Fruit fly (Drosophila melanogaster) whole organism, embryonic: ENCODE results near the gene Myo31DF.

Experiments used
- ATbp ChIP-seq: fragments of 200-800 bp; sonication (Bioruptor generic); optimal IDR thresholded peaks from 2 replicates; lab custom pipeline; 2017; ENCODE audit warnings: missing biosample characterization, mild to moderate bottlenecking, missing genetic modification characterization, missing genetic modification reagents
- Blimp-1 ChIP-seq: fragments of 200-800 bp; sonication (Bioruptor generic); optimal IDR thresholded peaks from 3 replicates; lab custom pipeline; 2018; ENCODE audit warnings: missing biosample characterization, missing genetic modification characterization, mild to moderate bottlenecking, moderate library complexity, missing genetic modification reagents
- BtbVII ChIP-seq: fragments of 200-800 bp; sonication (Bioruptor generic); optimal IDR thresholded peaks from 3 replicates; lab custom pipeline; 2017; ENCODE audit warnings: missing biosample characterization, mild to moderate bottlenecking, missing genetic modification characterization
- CG10209 ChIP-seq: fragments of 200-800 bp; sonication (Bioruptor generic); optimal IDR thresholded peaks from 3 replicates; lab custom pipeline; 2017; ENCODE audit warnings: missing biosample characterization, mild to moderate bottlenecking, missing genetic modification characterization, missing genetic modification reagents
- CG10543 ChIP-seq: fragments of 200-800 bp; sonication (Bioruptor generic); optimal IDR thresholded peaks from 3 replicates; lab custom pipeline; 2017; ENCODE audit warnings: missing biosample characterization, mild to moderate bottlenecking, missing genetic modification characterization, moderate library complexity
- CG12769 ChIP-seq: fragments of 200-800 bp; sonication (Bioruptor generic); optimal IDR thresholded peaks from 2 replicates; lab custom pipeline; 2019; ENCODE audit warnings: missing biosample characterization, mild to moderate bottlenecking, missing genetic modification characterization, moderate library complexity
- CG13287 ChIP-seq: fragments of 200-800 bp; sonication (Bioruptor generic); IDR thresholded peaks from 2 replicates; pipeline ENCODE4 v1.3.6; 2022; ENCODE audit warnings: missing biosample characterization, missing genetic modification characterization; ENCODE audit not compliant: partially characterized antibody
- CG13894 ChIP-seq: fragments of 200-800 bp; sonication (Bioruptor generic); optimal IDR thresholded peaks from 3 replicates; lab custom pipeline; 2018; ENCODE audit warnings: missing biosample characterization, mild to moderate bottlenecking, missing genetic modification characterization, moderate library complexity
- CG14014 ChIP-seq: fragments of 200-800 bp; sonication (Bioruptor generic); IDR thresholded peaks from 2 replicates; pipeline ENCODE4 v1.3.6; 2022; ENCODE audit warnings: missing biosample characterization, missing genetic modification characterization
- CG14441 ChIP-seq: fragments of 200-800 bp; sonication (Bioruptor generic); IDR thresholded peaks from 2 replicates; pipeline ENCODE4 v1.3.6; 2022; ENCODE audit warnings: missing biosample characterization, missing genetic modification characterization
- CG14710 ChIP-seq: fragments of 200-800 bp; sonication (Bioruptor generic); optimal IDR thresholded peaks from 3 replicates; lab custom pipeline; 2019; ENCODE audit warnings: missing biosample characterization, mild to moderate bottlenecking, missing genetic modification characterization, moderate library complexity
- CG15696 ChIP-seq: fragments of 200-800 bp; sonication (Bioruptor generic); optimal IDR thresholded peaks from 2 replicates; lab custom pipeline; 2019; ENCODE audit warnings: missing biosample characterization, mild to moderate bottlenecking, missing genetic modification characterization, moderate library complexity
- CG17328 ChIP-seq: fragments of 200-800 bp; sonication (Bioruptor generic); IDR thresholded peaks from 2 replicates; pipeline ENCODE4 v1.3.6; 2022; ENCODE audit warnings: missing biosample characterization, missing genetic modification characterization
- CG17359 ChIP-seq: fragments of 200-800 bp; sonication (Bioruptor generic); optimal IDR thresholded peaks from 3 replicates; lab custom pipeline; 2018; ENCODE audit warnings: missing biosample characterization, mild to moderate bottlenecking, missing genetic modification characterization, moderate library complexity
- CG17802 ChIP-seq: fragments of 200-800 bp; sonication (Bioruptor generic); optimal IDR thresholded peaks from 2 replicates; lab custom pipeline; 2018; ENCODE audit warnings: missing biosample characterization, mild to moderate bottlenecking, missing genetic modification characterization, moderate library complexity
- CG2678 ChIP-seq: fragments of 200-800 bp; sonication (Bioruptor generic); optimal IDR thresholded peaks from 3 replicates; lab custom pipeline; 2019; ENCODE audit warnings: missing biosample characterization, mild to moderate bottlenecking, missing genetic modification characterization, moderate library complexity
- CG2875 ChIP-seq: fragments of 200-800 bp; sonication (Bioruptor generic); optimal IDR thresholded peaks from 2 replicates; lab custom pipeline; 2017; ENCODE audit warnings: missing biosample characterization, mild to moderate bottlenecking, missing genetic modification characterization, missing genetic modification reagents
- CG33213 ChIP-seq: fragments of 200-800 bp; sonication (Bioruptor generic); optimal IDR thresholded peaks from 3 replicates; lab custom pipeline; 2016; ENCODE audit warnings: missing biosample characterization, missing genetic modification characterization
- CG4360 ChIP-seq: fragments of 200-800 bp; sonication (Bioruptor generic); IDR thresholded peaks from 2 replicates; pipeline ENCODE4 v1.3.6; 2022; ENCODE audit warnings: missing biosample characterization, missing genetic modification characterization
- CG6175 ChIP-seq: fragments of 200-800 bp; sonication (Bioruptor generic); IDR thresholded peaks from 3 replicates; pipeline ENCODE4 v1.3.6; 2022; ENCODE audit warnings: missing biosample characterization, missing genetic modification characterization
- CG6654 ChIP-seq: fragments of 200-800 bp; sonication (Bioruptor generic); optimal IDR thresholded peaks from 2 replicates; lab custom pipeline; 2017; ENCODE audit warnings: missing biosample characterization, mild to moderate bottlenecking, missing genetic modification characterization
- CG6813 ChIP-seq: fragments of 200-800 bp; sonication (Bioruptor generic); optimal IDR thresholded peaks from 2 replicates; lab custom pipeline; 2017; ENCODE audit warnings: missing biosample characterization, missing genetic modification characterization, mild to moderate bottlenecking, moderate library complexity, missing genetic modification reagents
- CG8089 ChIP-seq: fragments of 200-800 bp; sonication (Bioruptor generic); optimal IDR thresholded peaks from 3 replicates; lab custom pipeline; 2016; ENCODE audit warnings: missing biosample characterization, missing genetic modification characterization
- CG8290 ChIP-seq, 3 experiments: fragments of 200-800 bp; sonication (Bioruptor generic); optimal IDR thresholded peaks; 2 replicates each; lab custom pipeline; 2016 to 2019; ENCODE audit warnings: missing biosample characterization in 3 of 3, missing genetic modification characterization in 3 of 3, mild to moderate bottlenecking in 2 of 3, moderate library complexity in 1 of 3
- CG9727 ChIP-seq: fragments of 200-800 bp; sonication (Bioruptor generic); optimal IDR thresholded peaks from 3 replicates; lab custom pipeline; 2017; ENCODE audit warnings: missing biosample characterization, mild to moderate bottlenecking, missing genetic modification characterization
- E2f2 ChIP-seq: fragments of 200-800 bp; sonication (Bioruptor generic); IDR thresholded peaks from 2 replicates; pipeline ENCODE4 v1.3.6; 2022; ENCODE audit warnings: missing biosample characterization, missing genetic modification characterization
- HLH4C ChIP-seq: fragments of 200-800 bp; sonication (Bioruptor generic); IDR thresholded peaks from 3 replicates; pipeline ENCODE4 v1.3.6; 2022; ENCODE audit warnings: missing biosample characterization, missing genetic modification characterization; ENCODE audit not compliant: partially characterized antibody
- Hmr ChIP-seq: fragments of 200-800 bp; sonication (Bioruptor generic); optimal IDR thresholded peaks from 3 replicates; lab custom pipeline; 2017; ENCODE audit warnings: mild to moderate bottlenecking, missing biosample characterization, missing genetic modification reagents, missing genetic modification characterization
- Nf-YC ChIP-seq: fragments of 200-800 bp; optimal IDR thresholded peaks from 3 replicates; lab custom pipeline; 2019; ENCODE audit warnings: missing biosample characterization, mild to moderate bottlenecking, missing genetic modification characterization, moderate library complexity
- PHDP ChIP-seq: fragments of 200-800 bp; sonication (Bioruptor generic); optimal IDR thresholded peaks from 3 replicates; lab custom pipeline; 2018; ENCODE audit warnings: missing biosample characterization, mild to moderate bottlenecking, missing genetic modification characterization, moderate library complexity
- Pdp1 ChIP-seq, 2 experiments: fragments of 200-800 bp; sonication (Bioruptor generic); optimal IDR thresholded peaks; 3 replicates each; lab custom pipeline; 2016; ENCODE audit warnings: missing biosample characterization in 2 of 2, missing genetic modification characterization in 2 of 2, mild to moderate bottlenecking in 1 of 2, moderate library complexity in 1 of 2
- Vsx1 ChIP-seq: fragments of 200-800 bp; sonication (Bioruptor generic); optimal IDR thresholded peaks from 2 replicates; lab custom pipeline; 2017; ENCODE audit warnings: missing biosample characterization, mild to moderate bottlenecking, missing genetic modification characterization, missing genetic modification reagents
- br ChIP-seq: fragments of >200 bp; optimal IDR thresholded peaks from 2 replicates; lab custom pipeline; 2017
- bsh ChIP-seq, 2 experiments: fragments of 200-800 bp; sonication (Bioruptor generic); optimal IDR thresholded peaks; 2 replicates each; lab custom pipeline; 2017 to 2018; ENCODE audit warnings: mild to moderate bottlenecking in 2 of 2, missing biosample characterization in 2 of 2, missing genetic modification characterization in 2 of 2, moderate library complexity in 1 of 2
- ci ChIP-seq: fragments of 200-800 bp; sonication (Bioruptor generic); IDR thresholded peaks from 3 replicates; pipeline ENCODE4 v1.3.6; 2022; ENCODE audit warnings: missing biosample characterization, missing genetic modification characterization
- dmrt11E ChIP-seq: fragments of 200-800 bp; sonication (Bioruptor generic); optimal IDR thresholded peaks from 3 replicates; lab custom pipeline; 2018; ENCODE audit warnings: missing biosample characterization, mild to moderate bottlenecking, missing genetic modification characterization, moderate library complexity
- dysf ChIP-seq: fragments of 200-800 bp; sonication (Bioruptor generic); IDR thresholded peaks from 3 replicates; pipeline ENCODE4 v1.3.6; 2022; ENCODE audit warnings: missing biosample characterization, missing genetic modification characterization
- eyg ChIP-seq: fragments of 200-800 bp; sonication (Bioruptor generic); optimal IDR thresholded peaks from 3 replicates; lab custom pipeline; 2016; ENCODE audit warnings: missing biosample characterization, missing genetic modification characterization
- gsb-n ChIP-seq: fragments of 200-800 bp; sonication (Bioruptor generic); optimal IDR thresholded peaks from 3 replicates; lab custom pipeline; 2018; ENCODE audit warnings: missing biosample characterization, mild to moderate bottlenecking, missing genetic modification characterization
- hth ChIP-seq: fragments of >200 bp; optimal IDR thresholded peaks from 2 replicates; lab custom pipeline; 2017; ENCODE audit warnings: inconsistent platforms
- nerfin-1 ChIP-seq: fragments of 200-800 bp; sonication (Bioruptor generic); optimal IDR thresholded peaks from 3 replicates; lab custom pipeline; 2019; ENCODE audit warnings: missing biosample characterization, mild to moderate bottlenecking, missing genetic modification characterization, moderate library complexity
- nom ChIP-seq: fragments of 200-800 bp; sonication (Bioruptor generic); optimal IDR thresholded peaks from 2 replicates; lab custom pipeline; 2017; ENCODE audit warnings: missing biosample characterization, missing genetic modification characterization, mild to moderate bottlenecking, moderate library complexity, missing genetic modification reagents
- onecut ChIP-seq: fragments of 200-800 bp; sonication (Bioruptor generic); IDR thresholded peaks from 2 replicates; pipeline ENCODE4 v1.3.6; 2022; ENCODE audit warnings: missing biosample characterization, missing genetic modification characterization
- org-1 ChIP-seq: fragments of 200-800 bp; sonication (Bioruptor generic); optimal IDR thresholded peaks from 2 replicates; lab custom pipeline; 2017; ENCODE audit warnings: missing biosample characterization, missing genetic modification characterization
- pzg ChIP-seq: fragments of 200-800 bp; sonication (Bioruptor generic); optimal IDR thresholded peaks from 3 replicates; lab custom pipeline; 2018; ENCODE audit warnings: missing biosample characterization, mild to moderate bottlenecking, missing genetic modification characterization, moderate library complexity
- salm ChIP-seq: fragments of 200-800 bp; sonication (Bioruptor generic); optimal IDR thresholded peaks from 2 replicates; lab custom pipeline; 2018; ENCODE audit warnings: missing biosample characterization, mild to moderate bottlenecking, missing genetic modification characterization
- sens ChIP-seq: fragments of 200-800 bp; sonication (Bioruptor generic); peaks from one replicate; lab custom pipeline; 2016; ENCODE audit warnings: missing biosample characterization, missing genetic modification characterization
- zfh2 ChIP-seq: fragments of 200-800 bp; sonication (Bioruptor generic); optimal IDR thresholded peaks from 2 replicates; lab custom pipeline; 2016; ENCODE audit warnings: missing biosample characterization, missing genetic modification characterization

The Myo31DF gene

DNA sequence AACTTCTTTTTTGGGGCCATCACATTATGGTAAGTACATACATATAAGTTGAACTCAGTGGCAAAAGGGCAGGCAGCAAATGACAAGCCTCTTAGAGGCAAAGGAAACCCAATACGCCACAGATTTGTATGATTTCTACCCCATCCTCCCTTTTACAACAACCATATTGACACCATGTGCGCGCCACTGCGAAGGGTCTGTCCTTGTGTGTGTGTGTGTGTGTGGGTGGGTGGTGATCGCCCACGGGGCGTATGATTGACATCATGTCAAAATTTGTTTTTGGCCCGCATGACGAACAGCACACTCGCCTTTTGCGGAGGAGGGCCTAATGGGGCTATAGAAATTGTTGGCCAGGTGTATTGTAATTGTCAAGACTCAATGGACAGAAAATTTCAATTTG, 7.0 kb downstream of the Myo31DF start (continued):
- TF ChIP-seq CG8290 (GFP tag; optimal IDR thresholded peaks at IDR 0.05; lab: Kevin White, UChicago) (no peak), CG8290 (tag; optimal IDR thresholded peaks at IDR 0.05; lab: Kevin White, UChicago) (peak in 1 of 2 experiments; percentile 48), zfh2 (GFP tag; lab: Kevin White, UChicago) (no peak), pzg (GFP tag; lab: Kevin White, UChicago) (no peak), onecut (GFP tag; lab: Robert Waterston, UW) (no peak), CG6175 (peak; percentile 32; the same call in 1 of the 3 replicates), br (lab: Kevin White, UChicago) (no peak), CG13287 (GFP tag; lab: Robert Waterston, UW) (no peak), CG10543 (peak; percentile 44), Nf-YC (no peak), ci (GFP tag; lab: Robert Waterston, UW) (0 out of 3 replicates have a peak, but pooled peaks have one; percentile 48), CG12769 (peak; percentile 15), CG14441 (GFP tag; lab: Robert Waterston, UW) (0 out of 2 replicates have a peak, but pooled peaks have one; percentile 27), org-1 (GFP tag; lab: Kevin White, UChicago) (peak; percentile 4), E2f2 (GFP tag; lab: Robert Waterston, UW) (peak; percentile 17), CG6654 (GFP tag; lab: Kevin White, UChicago) (no peak), CG4360 (GFP tag; lab: Robert Waterston, UW) (peak; percentile 84), CG10209 (GFP tag; lab: Kevin White, UChicago) (no peak), CG13894 (no peak)

- TF ChIP-seq CG2678 (tag; lab: Kevin White, UChicago) (peak; percentile 10), CG17328 (GFP tag; lab: Robert Waterston, UW) (peak; percentile 15; the same call in 1 of the 2 replicates), CG14014 (GFP tag; lab: Robert Waterston, UW) (no peak), Hmr (no peak), nerfin-1 (tag; lab: Kevin White, UChicago) (no peak), bsh (GFP tag; optimal IDR thresholded peaks at IDR 0.05; lab: Kevin White, UChicago) (peak in 1 of 2 experiments; percentile 63), sens (GFP tag; lab: Kevin White, UChicago) (peak; percentile 81), salm (tag; lab: Kevin White, UChicago) (peak; percentile 1), CG2875 (GFP tag; lab: Kevin White, UChicago) (peak; percentile 48), dysf (GFP tag; lab: Robert Waterston, UW) (peak; percentile 20; the same call in 1 of the 3 replicates), ATbp (GFP tag; lab: Kevin White, UChicago) (peak; percentile 53), Pdp1 (GFP tag; optimal IDR thresholded peaks at IDR 0.05; lab: Kevin White, UChicago) (peak in 1 of 2 experiments; percentile 18), Blimp-1 (GFP tag; lab: Kevin White, UChicago) (peak; percentile 33), nom (GFP tag; lab: Kevin White, UChicago) (no peak), CG6813 (GFP tag; lab: Kevin White, UChicago) (peak; percentile 52), CG17802 (tag; lab: Kevin White, UChicago) (no peak), CG8089 (GFP tag; lab: Kevin White, UChicago) (peak; percentile 23), gsb-n (tag; lab: Kevin White, UChicago) (peak; percentile 36), Vsx1 (GFP tag; lab: Kevin White, UChicago) (peak; percentile 25), dmrt11E (tag; lab: Kevin White, UChicago) (peak; percentile 53), BtbVII (GFP tag; lab: Kevin White, UChicago) (no peak), hth (lab: Kevin White, UChicago) (no peak), HLH4C (GFP tag; lab: Robert Waterston, UW) (no peak), eyg (no peak), CG15696 (tag; lab: Kevin White, UChicago) (peak; percentile 7), CG9727 (GFP tag; lab: Kevin White, UChicago) (peak; percentile 23), CG33213 (GFP tag; lab: Kevin White, UChicago) (peak; percentile 1), CG14710 (tag; lab: Kevin White, UChicago) (peak; percentile 11), CG17359 (tag; lab: Kevin White, UChicago) (peak; percentile 20), PHDP (tag; lab: Kevin White, UChicago) (peak; percentile 57)
These were observed 9.3 kb downstream of the Myo31DF start for dm6 chr2L:10497106-10497800.
